Worm (Caenorhabditis elegans): ENCODE results near the gene kmo-1.

DNA sequence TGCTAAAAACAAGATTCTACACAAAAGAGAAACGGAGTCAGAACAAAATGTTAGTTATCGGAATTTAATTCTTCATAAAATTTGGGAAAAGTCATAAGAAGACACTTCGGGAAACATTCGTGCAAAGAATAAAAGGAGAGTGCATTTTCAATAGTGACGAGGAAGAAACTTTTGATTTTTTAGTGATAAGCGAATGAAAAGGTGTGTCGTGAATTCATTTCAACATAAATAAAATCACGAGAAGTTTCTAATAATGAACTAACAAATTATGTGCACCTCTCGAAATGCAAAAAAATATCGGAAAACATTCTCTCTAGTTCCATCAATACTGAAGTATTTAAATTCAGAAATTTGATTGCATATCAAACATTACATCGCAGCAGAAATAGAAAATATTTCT, 5.7 kb upstream of the kmo-1 start:
- TF ChIP-seq klf-2 (GFP tag; conservative IDR thresholded peaks at IDR 0.05) (no peak), cog-1 (tag; optimal IDR thresholded peaks at IDR 0.05) (no peak)
